Worm (Caenorhabditis elegans): ENCODE measurements around the gene fbxa-77.

- TF ChIP-seq pha-4 (tag; optimal IDR thresholded peaks at IDR 0.05) (no peak), efl-1 (GFP tag; optimal IDR thresholded peaks at IDR 0.05) (no peak)
Observed at ce11 chrIII:1231186-1231585, 18.1 kb upstream of the fbxa-77 start.

Data from whole organism, young adult.